Worm (Caenorhabditis elegans) whole organism, mixed stage, embryonic: ENCODE data around the gene gpd-1.
A peak's percentile ranks its signal among the peaks of the same experiment; 100 is the strongest.

Source experiments
- bed-3 ChIP-seq: fragments of 200-800 bp; sonication (Bioruptor generic); optimal IDR thresholded peaks from 3 replicates; lab custom pipeline; 2018; ENCODE audit warnings: mild to moderate bottlenecking, missing genetic modification characterization, moderate library complexity, missing compliant biosample characterization
- blmp-1 ChIP-seq: fragments of 150-350 bp; optimal IDR thresholded peaks from 2 replicates; lab custom pipeline; 2014; ENCODE audit warnings: missing biosample characterization, missing genetic modification characterization
- ceh-43 ChIP-seq: fragments of 200-800 bp; sonication (Bioruptor generic); optimal IDR thresholded peaks from 2 replicates; lab custom pipeline; 2018; ENCODE audit warnings: mild to moderate bottlenecking, missing genetic modification characterization, moderate library complexity, missing compliant biosample characterization
- ces-1 ChIP-seq: fragments of 150-350 bp; optimal IDR thresholded peaks from 2 replicates; lab custom pipeline; 2014; ENCODE audit warnings: missing biosample characterization, missing genetic modification reagents, missing genetic modification characterization
- cnd-1 ChIP-seq: fragments of 200-800 bp; sonication (Bioruptor generic); optimal IDR thresholded peaks from 2 replicates; lab custom pipeline; 2018; ENCODE audit warnings: mild to moderate bottlenecking, missing genetic modification characterization, missing compliant biosample characterization
- drap-1 ChIP-seq: fragments of 200-800 bp; sonication (Bioruptor generic); optimal IDR thresholded peaks from 3 replicates; lab custom pipeline; 2018; ENCODE audit warnings: mild to moderate bottlenecking, missing genetic modification characterization, missing compliant biosample characterization
- elt-3 ChIP-seq: fragments of 150-350 bp; optimal IDR thresholded peaks from 2 replicates; lab custom pipeline; 2014; ENCODE audit warnings: missing biosample characterization, missing genetic modification characterization
- flh-1 ChIP-seq: fragments of 200-800 bp; sonication (Bioruptor generic); optimal IDR thresholded peaks from 2 replicates; lab custom pipeline; 2018; ENCODE audit warnings: mild to moderate bottlenecking, missing genetic modification characterization, moderate library complexity, missing compliant biosample characterization
- ham-2 ChIP-seq: fragments of 200-800 bp; sonication (Bioruptor generic); optimal IDR thresholded peaks from 2 replicates; lab custom pipeline; 2018; ENCODE audit warnings: mild to moderate bottlenecking, missing genetic modification characterization, missing compliant biosample characterization
- hlh-1 ChIP-seq: fragments of 150-350 bp; optimal IDR thresholded peaks from 2 replicates; lab custom pipeline; 2014; ENCODE audit warnings: missing biosample characterization, missing genetic modification reagents, missing genetic modification characterization
- lin-13 ChIP-seq: fragments of 150-350 bp; optimal IDR thresholded peaks from 2 replicates; lab custom pipeline; 2014; ENCODE audit warnings: missing biosample characterization, missing genetic modification characterization
- lin-32 ChIP-seq: fragments of 200-800 bp; sonication (Bioruptor generic); optimal IDR thresholded peaks from 2 replicates; lab custom pipeline; 2018; ENCODE audit warnings: mild to moderate bottlenecking, missing genetic modification characterization, missing compliant biosample characterization
- lsy-2 ChIP-seq: fragments of 150-350 bp; optimal IDR thresholded peaks from 2 replicates; lab custom pipeline; 2014; ENCODE audit warnings: missing biosample characterization, missing genetic modification characterization
- mab-5 ChIP-seq: fragments of 150-350 bp; optimal IDR thresholded peaks from 2 replicates; lab custom pipeline; 2014; ENCODE audit warnings: missing biosample characterization, missing genetic modification characterization
- mep-1 ChIP-seq: fragments of 150-350 bp; optimal IDR thresholded peaks from 2 replicates; lab custom pipeline; 2017; ENCODE audit warnings: missing biosample characterization, missing genetic modification reagents, missing genetic modification characterization, inconsistent platforms
- mls-2 ChIP-seq: sonication (generic microtip); optimal IDR thresholded peaks from 2 replicates; lab custom pipeline; 2016; ENCODE audit warnings: mild to moderate bottlenecking, missing genetic modification characterization, moderate library complexity, missing compliant biosample characterization
- nhr-12 ChIP-seq: fragments of 150-350 bp; optimal IDR thresholded peaks from 2 replicates; lab custom pipeline; 2014; ENCODE audit warnings: missing biosample characterization, missing genetic modification characterization
- nhr-2 ChIP-seq: fragments of 150-350 bp; optimal IDR thresholded peaks from 2 replicates; lab custom pipeline; 2014; ENCODE audit warnings: missing biosample characterization, missing genetic modification characterization
- nhr-237 ChIP-seq: fragments of 150-350 bp; optimal IDR thresholded peaks from 2 replicates; lab custom pipeline; 2014; ENCODE audit warnings: missing biosample characterization, missing genetic modification characterization
- nhr-28 ChIP-seq: fragments of 150-350 bp; optimal IDR thresholded peaks from 2 replicates; lab custom pipeline; 2014; ENCODE audit warnings: missing biosample characterization, missing genetic modification characterization
- nhr-76 ChIP-seq: sonication (generic microtip); optimal IDR thresholded peaks from 2 replicates; lab custom pipeline; 2017; ENCODE audit warnings: missing biosample characterization, missing genetic modification characterization
- pha-4 ChIP-seq: fragments of 150-350 bp; optimal IDR thresholded peaks from 2 replicates; lab custom pipeline; 2018; ENCODE audit warnings: missing biosample characterization, missing genetic modification reagents, missing genetic modification characterization
- sem-2 ChIP-seq: fragments of 200-800 bp; sonication (Bioruptor generic); optimal IDR thresholded peaks from 2 replicates; lab custom pipeline; 2018; ENCODE audit warnings: mild to moderate bottlenecking, missing genetic modification characterization, missing compliant biosample characterization
- snpc-4 ChIP-seq: fragments of 150-350 bp; optimal IDR thresholded peaks from 2 replicates; lab custom pipeline; 2014; ENCODE audit warnings: missing biosample characterization, missing genetic modification characterization
- sptf-1 ChIP-seq: sonication (generic microtip); optimal IDR thresholded peaks from 2 replicates; lab custom pipeline; 2017; ENCODE audit warnings: mild to moderate bottlenecking, missing genetic modification characterization, moderate library complexity, missing compliant biosample characterization
- tbx-8 ChIP-seq: fragments of 200-800 bp; sonication (Bioruptor generic); optimal IDR thresholded peaks from 2 replicates; lab custom pipeline; 2018; ENCODE audit warnings: mild to moderate bottlenecking, missing genetic modification characterization, moderate library complexity, missing compliant biosample characterization
- unc-120 ChIP-seq: sonication (generic microtip); optimal IDR thresholded peaks from 2 replicates; lab custom pipeline; 2017; ENCODE audit warnings: missing genetic modification characterization, missing compliant biosample characterization; ENCODE audit not compliant: poor library complexity, severe bottlenecking
- unc-39 ChIP-seq: fragments of 150-350 bp; optimal IDR thresholded peaks from 2 replicates; lab custom pipeline; 2014; ENCODE audit warnings: missing biosample characterization, missing genetic modification characterization
- unc-62 ChIP-seq: fragments of 150-350 bp; optimal IDR thresholded peaks from 2 replicates; lab custom pipeline; 2014; ENCODE audit warnings: missing biosample characterization, missing genetic modification reagents, missing genetic modification characterization
- zip-8 ChIP-seq: fragments of 150-350 bp; optimal IDR thresholded peaks from 2 replicates; lab custom pipeline; 2014; ENCODE audit warnings: missing biosample characterization, missing genetic modification characterization
- ztf-11 ChIP-seq: fragments of 150-350 bp; optimal IDR thresholded peaks from 2 replicates; lab custom pipeline; 2014; ENCODE audit warnings: missing biosample characterization, missing genetic modification characterization

gpd-1 gene

DNA sequence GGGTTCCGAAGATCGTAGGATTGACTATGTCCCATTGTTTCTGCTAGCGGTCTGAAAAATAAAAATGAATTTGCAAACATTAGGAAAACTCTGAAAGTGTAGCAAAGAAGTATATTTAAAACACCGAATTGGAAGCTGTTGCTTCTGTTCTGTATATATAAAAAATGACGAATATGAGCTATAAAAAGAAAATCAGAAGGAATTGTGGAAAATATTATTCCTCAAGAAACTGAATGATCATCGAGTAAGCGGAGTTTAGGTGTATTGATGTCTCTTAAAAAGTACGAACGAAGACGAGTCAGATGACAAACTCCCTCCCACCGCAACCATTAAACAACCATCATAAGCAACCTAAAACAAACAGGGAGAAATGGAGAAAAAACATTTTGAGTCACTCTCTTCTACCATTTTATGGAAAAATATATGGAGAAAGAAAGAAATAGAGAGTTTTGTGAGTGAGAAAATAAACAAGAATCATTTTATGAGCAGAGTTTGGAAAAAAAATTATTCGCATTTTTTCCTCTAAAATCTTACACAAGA is 36.4 kb upstream of the gpd-1 start, which contains the start of gene C07E3.3:
Gene C07E3.3 (minus strand): TSS at position 51 of the 540 bp plus-strand sequence.
- no peak for TF ChIP-seq unc-120 (tag; lab: Kevin White, UChicago)
- TF ChIP-seq sem-2, result no peak
- no peak for TF ChIP-seq drap-1
- TF ChIP-seq nhr-2 (tag; lab: Kevin White, UChicago), result no peak
- no peak for TF ChIP-seq lin-13 (tag; lab: Kevin White, UChicago)
- no peak for TF ChIP-seq hlh-1 (tag; lab: Kevin White, UChicago)
- TF ChIP-seq zip-8 (tag; lab: Kevin White, UChicago), result no peak
- no peak for TF ChIP-seq bed-3 (GFP tag; lab: Kevin White, UChicago)
- TF ChIP-seq lin-32 (GFP tag; lab: Kevin White, UChicago), result no peak
- TF ChIP-seq flh-1 (GFP tag; lab: Kevin White, UChicago), result no peak
- TF ChIP-seq ztf-11 (tag; lab: Kevin White, UChicago), result no peak
- no peak for TF ChIP-seq ham-2
- TF ChIP-seq sptf-1, result no peak
- TF ChIP-seq lsy-2 (tag; lab: Kevin White, UChicago), result no peak
- TF ChIP-seq mls-2 (tag; lab: Kevin White, UChicago), result no peak
- TF ChIP-seq nhr-12 (tag; lab: Kevin White, UChicago), result no peak
- no peak for TF ChIP-seq elt-3 (tag; lab: Kevin White, UChicago)

DNA sequence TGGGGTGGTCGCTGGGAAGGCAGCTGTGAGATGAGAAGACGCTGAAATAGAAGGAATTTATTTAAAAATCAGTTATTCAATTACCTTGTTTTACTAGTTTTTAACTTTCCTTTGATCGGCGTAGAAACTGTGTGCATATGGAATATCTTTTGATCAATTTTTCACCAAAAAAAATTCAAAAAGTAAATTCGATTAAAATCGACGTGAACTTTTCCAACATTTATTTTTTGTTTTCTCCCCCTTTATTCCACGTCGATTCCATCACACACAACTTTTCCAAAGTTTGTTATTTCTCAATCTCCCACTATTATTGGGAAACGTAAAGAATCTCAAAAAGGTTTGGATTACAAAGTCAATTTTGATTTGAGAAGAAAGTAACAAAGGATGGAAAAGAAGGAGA is 33.4 kb upstream of the gpd-1 start, which contains the start of gene C07E3.4:
Gene C07E3.4 (plus strand): TSS at position 301 of the 400 bp plus-strand sequence.
- TF ChIP-seq nhr-2 (tag; lab: Kevin White, UChicago) (no peak), ham-2 (no peak)

DNA sequence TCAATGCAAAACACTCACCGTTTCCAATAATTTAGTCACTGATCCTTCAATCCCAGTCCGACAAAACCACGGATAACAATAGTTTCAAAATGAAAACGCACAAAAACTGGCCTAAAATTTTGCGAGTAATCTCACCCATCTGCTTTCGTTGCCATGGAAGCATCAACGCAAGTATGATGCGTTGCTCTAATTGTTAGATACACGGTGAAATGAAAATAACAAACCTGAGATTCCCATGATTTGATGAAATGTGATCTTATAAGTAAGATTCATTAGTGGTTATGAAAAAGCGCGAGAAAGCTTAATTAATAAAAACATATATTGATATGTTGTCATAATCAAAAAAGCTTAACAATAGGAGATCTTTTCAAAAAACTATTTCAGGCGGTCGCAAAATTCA is 26.7 kb upstream of the gpd-1 start, which contains the start of gene ceh-57:
Gene ceh-57 (minus strand): TSS at position 95 of the 400 bp plus-strand sequence.
- no peak for TF ChIP-seq ceh-43 (GFP tag; lab: Kevin White, UChicago)
- TF ChIP-seq pha-4 (tag; lab: Kevin White, UChicago), result no peak
- no peak for TF ChIP-seq bed-3 (GFP tag; lab: Kevin White, UChicago)
- TF ChIP-seq hlh-1 (tag; lab: Kevin White, UChicago), result no peak
- TF ChIP-seq sem-2, result no peak
- no peak for TF ChIP-seq drap-1
- TF ChIP-seq mep-1 (tag; lab: Kevin White, UChicago), result no peak
- no peak for TF ChIP-seq lin-13 (tag; lab: Kevin White, UChicago)
- TF ChIP-seq ces-1 (GFP tag; lab: Kevin White, UChicago), result no peak
- TF ChIP-seq ham-2, result no peak
- TF ChIP-seq, all 35 proteins: peak for 0

DNA sequence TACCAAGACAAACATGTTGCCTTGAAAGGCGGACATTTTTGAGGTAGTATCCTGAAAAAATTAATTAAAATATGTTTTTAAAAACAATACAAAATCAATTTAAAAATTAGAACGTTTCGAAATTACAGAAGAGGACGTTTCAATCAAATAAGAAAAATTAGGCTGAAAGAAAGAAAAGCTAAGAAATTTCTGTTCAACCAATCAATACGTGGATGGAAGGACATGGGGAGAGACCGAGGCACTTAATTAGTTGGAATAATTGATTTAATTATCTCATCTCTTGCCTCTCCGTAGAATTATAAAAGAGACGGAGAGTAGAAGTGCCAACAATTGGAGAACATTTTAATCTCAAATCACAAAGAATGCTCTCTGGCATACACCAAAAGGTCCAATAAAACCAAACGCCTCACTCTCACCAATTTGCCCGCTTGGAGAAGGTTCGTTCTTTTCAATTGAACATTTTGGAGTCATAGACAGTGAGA is 24.3 kb upstream of the gpd-1 start, which contains the start of gene ceh-58:
Gene ceh-58 (minus strand): TSS at position 51 of the 482 bp plus-strand sequence.
- TF ChIP-seq ces-1 (GFP tag; lab: Kevin White, UChicago) (peak; percentile 98), elt-3 (tag; lab: Kevin White, UChicago) (no peak), ceh-43 (GFP tag; lab: Kevin White, UChicago) (peak; percentile 53)

DNA sequence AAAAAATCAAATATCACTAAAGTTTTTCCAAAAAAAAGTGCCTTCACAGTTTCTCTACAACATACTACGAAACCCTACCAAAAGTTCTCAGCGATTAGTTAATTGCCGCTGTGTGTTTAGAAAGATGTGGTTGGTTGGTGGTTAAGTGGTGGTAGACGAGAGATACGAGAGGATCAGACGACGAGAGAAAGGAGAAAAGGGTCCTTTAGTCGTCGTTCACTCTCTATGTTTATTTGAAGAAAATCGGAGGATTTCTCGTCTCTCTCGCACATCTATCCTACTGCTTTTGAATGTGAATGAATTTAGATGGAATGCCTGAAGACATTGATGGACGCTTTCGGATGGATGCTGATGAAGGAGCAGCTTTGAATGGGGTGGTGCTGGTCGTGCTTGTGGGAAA is 23.1 kb upstream of the gpd-1 start:
- no peak for TF ChIP-seq snpc-4 (tag; lab: Kevin White, UChicago)
- peak; percentile 36 for TF ChIP-seq hlh-1 (tag; lab: Kevin White, UChicago)
- TF ChIP-seq mab-5, result peak; percentile 18
- TF ChIP-seq ces-1 (GFP tag; lab: Kevin White, UChicago), result peak; percentile 71
- peak; percentile 14 for TF ChIP-seq unc-120 (tag; lab: Kevin White, UChicago)

DNA sequence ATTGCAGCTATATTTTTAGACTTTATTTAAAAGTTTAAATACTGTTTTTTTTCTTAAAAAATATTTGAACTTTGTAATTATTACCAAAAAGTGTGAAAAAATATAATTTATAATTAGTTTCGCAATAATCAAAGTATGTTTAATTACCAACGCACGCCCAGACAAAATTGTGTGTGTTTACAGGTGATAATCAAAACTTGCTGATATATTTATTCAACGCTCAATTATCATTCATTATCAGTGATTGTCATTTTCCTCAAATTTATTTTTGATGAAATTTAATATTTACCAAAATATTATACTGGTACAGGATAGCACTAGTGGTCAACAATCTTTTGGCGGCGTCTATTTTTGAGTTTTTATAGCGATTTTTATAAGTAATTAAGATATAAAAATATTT is 20.9 kb upstream of the gpd-1 start:
- TF ChIP-seq sptf-1 (no peak), ham-2 (no peak), pha-4 (tag; lab: Kevin White, UChicago) (no peak), nhr-28 (tag; lab: Kevin White, UChicago) (no peak)
- TF ChIP-seq, all 35 proteins: peak for 0

DNA sequence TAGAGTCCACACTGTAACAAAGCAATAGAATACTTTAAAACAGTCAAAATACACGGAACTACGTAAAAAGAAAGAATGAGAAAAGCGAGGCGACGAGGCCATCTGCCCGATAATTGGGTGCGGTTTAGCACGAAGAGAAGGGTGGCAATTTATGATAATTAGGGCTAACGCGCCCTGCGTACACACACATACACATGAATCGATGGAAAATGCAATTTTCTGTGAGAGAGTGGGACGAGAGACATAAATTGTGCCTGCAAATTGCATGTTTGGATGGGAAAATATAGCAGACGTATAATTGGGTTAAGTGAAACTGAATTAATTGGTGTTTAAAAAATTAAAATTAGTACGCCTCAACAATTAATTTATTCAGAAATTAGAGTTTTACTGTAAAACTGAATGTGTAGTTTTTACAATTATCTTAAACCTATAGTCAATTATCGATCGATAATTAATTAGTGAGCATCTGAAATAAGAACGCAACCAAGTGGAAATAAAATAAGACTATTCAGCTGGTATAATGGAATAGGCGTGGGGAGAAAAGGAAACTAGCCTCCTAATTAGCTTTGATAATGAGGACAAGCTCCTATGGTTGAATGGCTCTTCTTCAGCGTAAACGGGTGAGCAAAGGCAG is 20.3 kb upstream of the gpd-1 start:
- TF ChIP-seq lin-32 (GFP tag; lab: Kevin White, UChicago), result no peak
- TF ChIP-seq nhr-28 (tag; lab: Kevin White, UChicago), result no peak
- no peak for TF ChIP-seq nhr-12 (tag; lab: Kevin White, UChicago)
- TF ChIP-seq blmp-1 (tag; lab: Kevin White, UChicago), result no peak
- TF ChIP-seq hlh-1 (tag; lab: Kevin White, UChicago), result no peak
- peak; percentile 96 for TF ChIP-seq ceh-43 (GFP tag; lab: Kevin White, UChicago)
- TF ChIP-seq nhr-76, result no peak
- no peak for TF ChIP-seq flh-1 (GFP tag; lab: Kevin White, UChicago)
- TF ChIP-seq zip-8 (tag; lab: Kevin White, UChicago), result no peak
- TF ChIP-seq lin-13 (tag; lab: Kevin White, UChicago), result no peak
- peak; percentile 67 for TF ChIP-seq cnd-1
- peak; percentile 99 for TF ChIP-seq ces-1 (GFP tag; lab: Kevin White, UChicago)
- TF ChIP-seq bed-3 (GFP tag; lab: Kevin White, UChicago), result no peak
- no peak for TF ChIP-seq lsy-2 (tag; lab: Kevin White, UChicago)
- TF ChIP-seq unc-39 (tag; lab: Kevin White, UChicago), result no peak
- TF ChIP-seq unc-120 (tag; lab: Kevin White, UChicago), result no peak
- peak; percentile 13 for TF ChIP-seq mep-1 (tag; lab: Kevin White, UChicago)
- TF ChIP-seq tbx-8, result no peak
- TF ChIP-seq mls-2 (tag; lab: Kevin White, UChicago), result peak; percentile 79
- TF ChIP-seq mab-5, result no peak
- no peak for TF ChIP-seq unc-62 (GFP tag; lab: Kevin White, UChicago)
- TF ChIP-seq pha-4 (tag; lab: Kevin White, UChicago), result no peak
- TF ChIP-seq nhr-2 (tag; lab: Kevin White, UChicago), result no peak
- peak; percentile 76 for TF ChIP-seq sptf-1
- TF ChIP-seq nhr-237 (tag; lab: Kevin White, UChicago), result no peak
